Worm (Caenorhabditis elegans) whole organism, L2 larva: ENCODE measurements around the gene F15E6.4.

Experiments used
- C34F6.9 ChIP-seq: fragments of 150-350 bp; optimal IDR thresholded peaks from 2 replicates; lab custom pipeline; 2014; ENCODE audit warnings: missing biosample characterization, missing genetic modification characterization
- F13H6.1 ChIP-seq: sonication (generic microtip); optimal IDR thresholded peaks from 2 replicates; lab custom pipeline; 2016; ENCODE audit warnings: missing genetic modification characterization, missing compliant biosample characterization
- R02D3.7 ChIP-seq: fragments of 150-350 bp; optimal IDR thresholded peaks from 2 replicates; lab custom pipeline; 2014; ENCODE audit warnings: missing biosample characterization, missing genetic modification characterization
- ZK546.5 ChIP-seq: sonication (generic microtip); optimal IDR thresholded peaks from 2 replicates; lab custom pipeline; 2017; ENCODE audit warnings: missing biosample characterization, missing genetic modification characterization
- alr-1 ChIP-seq: fragments of 150-350 bp; optimal IDR thresholded peaks from 2 replicates; lab custom pipeline; 2014; ENCODE audit warnings: missing biosample characterization, missing genetic modification characterization
- aly-2 ChIP-seq: fragments of 150-350 bp; optimal IDR thresholded peaks from 2 replicates; lab custom pipeline; 2014; ENCODE audit warnings: missing biosample characterization, missing genetic modification characterization
- ama-1 ChIP-seq: fragments of 150-350 bp; optimal IDR thresholded peaks from 2 replicates; lab custom pipeline; 2018; ENCODE audit warnings: inconsistent platforms
- blmp-1 ChIP-seq: sonication (generic microtip); optimal IDR thresholded peaks from 2 replicates; lab custom pipeline; 2017; ENCODE audit warnings: missing genetic modification characterization, mild to moderate bottlenecking, missing compliant biosample characterization, antibody characterized with exemption, moderate library complexity; ENCODE audit not compliant: insufficient read depth
- ceh-16 ChIP-seq: fragments of 150-350 bp; optimal IDR thresholded peaks from 2 replicates; lab custom pipeline; 2014; ENCODE audit warnings: missing biosample characterization, missing genetic modification characterization
- crh-2 ChIP-seq: sonication (generic microtip); optimal IDR thresholded peaks from 2 replicates; lab custom pipeline; 2017; ENCODE audit warnings: missing biosample characterization, missing genetic modification characterization
- dmd-4 ChIP-seq: sonication (generic microtip); optimal IDR thresholded peaks from 2 replicates; lab custom pipeline; 2017; ENCODE audit warnings: missing biosample characterization, missing genetic modification characterization
- egl-27 ChIP-seq: sonication (generic microtip); optimal IDR thresholded peaks from 3 replicates; lab custom pipeline; 2017; ENCODE audit warnings: missing biosample characterization, missing genetic modification reagents, missing genetic modification characterization
- elt-1 ChIP-seq: fragments of 150-350 bp; optimal IDR thresholded peaks from 2 replicates; lab custom pipeline; 2014; ENCODE audit warnings: missing biosample characterization, missing genetic modification characterization
- elt-3 ChIP-seq: sonication (generic microtip); optimal IDR thresholded peaks from 2 replicates; lab custom pipeline; 2017; ENCODE audit warnings: missing biosample characterization, missing genetic modification characterization
- fos-1 ChIP-seq: fragments of 150-350 bp; optimal IDR thresholded peaks from 2 replicates; lab custom pipeline; 2014; ENCODE audit warnings: missing biosample characterization, missing genetic modification characterization
- gmeb-1 ChIP-seq: fragments of 150-350 bp; optimal IDR thresholded peaks from 2 replicates; lab custom pipeline; 2014; ENCODE audit warnings: missing biosample characterization, missing genetic modification characterization
- lin-11 ChIP-seq: fragments of 150-350 bp; sonication (generic microtip); optimal IDR thresholded peaks from 2 replicates; lab custom pipeline; 2014; ENCODE audit warnings: missing biosample characterization, missing genetic modification characterization, inconsistent platforms, mixed read lengths
- lin-13 ChIP-seq: fragments of 150-350 bp; optimal IDR thresholded peaks from 2 replicates; lab custom pipeline; 2014; ENCODE audit warnings: missing biosample characterization, missing genetic modification reagents, missing genetic modification characterization
- lin-39 ChIP-seq: fragments of 150-350 bp; optimal IDR thresholded peaks from 2 replicates; lab custom pipeline; 2014; ENCODE audit warnings: missing biosample characterization, missing genetic modification reagents, missing genetic modification characterization
- lsy-2 ChIP-seq, 2 experiments: fragments of 150-350 bp in 1 of 2; sonication (generic microtip) in 1 of 2; optimal IDR thresholded peaks; 2 replicates each; lab custom pipeline; 2014 to 2017; ENCODE audit warnings: missing biosample characterization in 2 of 2, missing genetic modification characterization in 2 of 2
- mab-5 ChIP-seq: fragments of 150-350 bp; optimal IDR thresholded peaks from 2 replicates; lab custom pipeline; 2014; ENCODE audit warnings: missing biosample characterization, missing genetic modification characterization
- mbf-1 ChIP-seq: sonication (generic microtip); optimal IDR thresholded peaks from 2 replicates; lab custom pipeline; 2017; ENCODE audit warnings: missing biosample characterization, missing genetic modification characterization
- mdl-1 ChIP-seq, 2 experiments: fragments of 150-350 bp in 1 of 2; sonication (generic microtip) in 1 of 2; optimal IDR thresholded peaks; 2 replicates each; lab custom pipeline; 2017; ENCODE audit warnings: missing biosample characterization in 2 of 2, missing genetic modification characterization in 2 of 2
- nhr-10 ChIP-seq: sonication (generic microtip); optimal IDR thresholded peaks from 2 replicates; lab custom pipeline; 2017; ENCODE audit warnings: missing biosample characterization, missing genetic modification characterization
- nhr-11 ChIP-seq: fragments of 150-350 bp; optimal IDR thresholded peaks from 2 replicates; lab custom pipeline; 2014; ENCODE audit warnings: missing biosample characterization, missing genetic modification characterization
- nhr-12 ChIP-seq: fragments of 150-350 bp; optimal IDR thresholded peaks from 2 replicates; lab custom pipeline; 2014; ENCODE audit warnings: missing biosample characterization, missing genetic modification characterization
- nhr-129 ChIP-seq: fragments of 150-350 bp; optimal IDR thresholded peaks from 2 replicates; lab custom pipeline; 2014; ENCODE audit warnings: missing biosample characterization, missing genetic modification characterization
- nhr-21 ChIP-seq: fragments of 150-350 bp; optimal IDR thresholded peaks from 2 replicates; lab custom pipeline; 2014; ENCODE audit warnings: missing biosample characterization, missing genetic modification characterization
- nhr-237 ChIP-seq: fragments of 150-350 bp; optimal IDR thresholded peaks from 2 replicates; lab custom pipeline; 2014; ENCODE audit warnings: missing biosample characterization, missing genetic modification characterization
- nhr-25 ChIP-seq: fragments of 150-350 bp; sonication (generic microtip); optimal IDR thresholded peaks from 3 replicates; lab custom pipeline; 2014; ENCODE audit warnings: missing biosample characterization, missing genetic modification characterization
- nhr-77 ChIP-seq: fragments of 150-350 bp; optimal IDR thresholded peaks from 2 replicates; lab custom pipeline; 2014; ENCODE audit warnings: missing biosample characterization, missing genetic modification characterization
- peb-1 ChIP-seq: fragments of 150-350 bp; optimal IDR thresholded peaks from 2 replicates; lab custom pipeline; 2014; ENCODE audit warnings: missing biosample characterization, missing genetic modification characterization
- sem-4 ChIP-seq: fragments of 150-350 bp; optimal IDR thresholded peaks from 2 replicates; lab custom pipeline; 2014; ENCODE audit warnings: missing biosample characterization, missing genetic modification reagents, missing genetic modification characterization
- skn-1 ChIP-seq: sonication (generic microtip); optimal IDR thresholded peaks from 2 replicates; lab custom pipeline; 2017; ENCODE audit warnings: missing biosample characterization, missing genetic modification characterization
- sma-3 ChIP-seq: sonication (generic microtip); optimal IDR thresholded peaks from 2 replicates; lab custom pipeline; 2016; ENCODE audit warnings: missing genetic modification reagents, missing genetic modification characterization, missing compliant biosample characterization
- sma-9 ChIP-seq, 2 experiments: fragments of 150-350 bp in 1 of 2; sonication (generic microtip) in 1 of 2; optimal IDR thresholded peaks; 2 replicates each; lab custom pipeline; 2014 to 2016; ENCODE audit warnings: missing genetic modification characterization in 2 of 2, mild to moderate bottlenecking in 1 of 2, missing biosample characterization in 1 of 2, missing compliant biosample characterization in 1 of 2, missing genetic modification reagents in 1 of 2, moderate library complexity in 1 of 2
- unc-55 ChIP-seq: fragments of 150-350 bp; sonication (generic microtip); optimal IDR thresholded peaks from 3 replicates; lab custom pipeline; 2014; ENCODE audit warnings: missing biosample characterization, missing genetic modification reagents, missing genetic modification characterization
- unc-62 ChIP-seq: fragments of 150-350 bp; optimal IDR thresholded peaks from 2 replicates; lab custom pipeline; 2014; ENCODE audit warnings: missing biosample characterization, missing genetic modification reagents, missing genetic modification characterization
- zag-1 ChIP-seq: fragments of 150-350 bp; optimal IDR thresholded peaks from 2 replicates; lab custom pipeline; 2014; ENCODE audit warnings: missing biosample characterization, missing genetic modification characterization
- ztf-1 ChIP-seq: fragments of 200-800 bp; sonication (Bioruptor generic); conservative IDR thresholded peaks from 2 replicates; pipeline ENCODE4 v1.3.6; 2022; ENCODE audit warnings: missing genetic modification characterization, missing compliant biosample characterization
- ztf-11 ChIP-seq: sonication (generic microtip); optimal IDR thresholded peaks from 2 replicates; lab custom pipeline; 2017; ENCODE audit warnings: missing biosample characterization, missing genetic modification characterization
- ztf-4 ChIP-seq: fragments of 150-350 bp; optimal IDR thresholded peaks from 2 replicates; lab custom pipeline; 2014; ENCODE audit warnings: missing biosample characterization, missing genetic modification characterization

F15E6.4 gene

DNA sequence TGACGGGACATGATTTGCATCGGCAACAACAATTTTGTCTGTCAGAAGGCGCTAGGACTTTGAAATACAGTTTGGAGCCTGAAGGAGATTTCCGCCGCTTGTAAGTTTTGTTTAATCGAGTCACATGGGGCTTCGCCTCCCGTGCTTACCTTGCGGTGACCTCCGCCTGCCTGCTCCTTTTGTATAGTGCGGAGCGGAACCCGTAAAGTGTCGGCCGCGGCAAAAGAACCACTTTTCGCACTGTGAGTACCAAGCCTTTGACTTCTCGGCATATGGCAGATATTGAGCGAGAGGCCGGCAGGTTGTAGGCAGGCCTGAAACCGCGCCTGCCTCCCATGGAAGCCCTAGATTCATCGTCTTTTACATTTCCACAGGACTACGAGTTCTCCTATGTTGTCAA lies 25.3 kb upstream of the F15E6.4 start:
- TF ChIP-seq sma-9 (GFP tag; optimal IDR thresholded peaks at IDR 0.05; lab: Kevin White, UChicago) (no peak), sma-9 (tag; optimal IDR thresholded peaks at IDR 0.05; lab: Kevin White, UChicago) (no peak), ztf-4 (tag; lab: Kevin White, UChicago) (no peak), crh-2 (tag; lab: Kevin White, UChicago) (no peak), unc-62 (GFP tag; lab: Kevin White, UChicago) (no peak)

DNA sequence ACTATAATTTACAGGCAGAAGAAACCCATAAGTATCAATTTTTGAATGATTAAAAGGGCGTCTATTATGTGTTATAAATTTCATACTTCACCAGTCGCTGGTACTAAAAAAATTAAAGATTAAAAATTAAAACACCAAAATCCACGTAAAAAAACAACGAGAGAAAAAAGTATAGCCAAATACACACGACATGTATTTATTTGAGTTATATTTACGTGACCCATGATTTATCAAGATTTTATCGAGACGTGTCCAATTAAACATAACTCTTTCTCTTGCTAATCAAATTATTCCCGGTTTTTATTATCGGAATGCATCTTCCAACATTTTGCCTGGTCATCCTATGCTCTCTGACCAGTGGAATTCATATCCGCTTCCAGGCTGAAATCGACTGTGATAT lies 24.0 kb upstream of the F15E6.4 start, which contains the start of gene F36A4.4:
F36A4.4 (plus strand) TSS at position 301 of the 400 bp plus-strand sequence.
- TF ChIP-seq nhr-10 (tag; lab: Kevin White, UChicago) (no peak), ceh-16 (tag; lab: Kevin White, UChicago) (no peak)

DNA sequence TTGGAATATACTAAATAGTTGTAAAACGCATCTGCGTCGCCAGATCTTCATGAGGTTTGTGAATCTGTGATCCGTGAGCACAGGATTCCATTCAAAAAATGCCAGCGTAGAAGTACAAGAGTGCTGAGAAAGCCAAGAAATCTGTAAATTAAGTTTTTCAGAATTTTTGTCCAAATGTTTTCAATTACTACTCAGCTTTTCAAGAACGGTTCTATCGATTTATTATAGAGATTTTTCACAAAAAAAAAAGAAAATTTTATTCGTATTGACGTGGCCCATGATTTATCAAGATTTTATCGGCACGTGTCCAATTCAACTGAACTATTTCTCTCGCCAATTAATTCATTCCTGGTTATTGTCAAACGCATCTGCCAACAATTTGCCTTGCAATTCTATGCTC lies 22.0 kb upstream of the F15E6.4 start, which contains the start of gene F36A4.3:
F36A4.3 (plus strand) TSS at position 301 of the 400 bp plus-strand sequence.
- TF ChIP-seq sma-3 (GFP tag; lab: Kevin White, UChicago): no peak
- no peak for TF ChIP-seq F13H6.1 (tag; lab: Kevin White, UChicago)
- no peak for TF ChIP-seq aly-2 (tag; lab: Kevin White, UChicago)
- TF ChIP-seq mdl-1 (tag; optimal IDR thresholded peaks at IDR 0.05; lab: Kevin White, UChicago): no peak
- no peak for TF ChIP-seq mab-5
- TF ChIP-seq peb-1: no peak
- TF ChIP-seq lin-11 (tag; lab: Kevin White, UChicago): no peak
- TF ChIP-seq nhr-237: no peak
- no peak for TF ChIP-seq dmd-4 (tag; lab: Kevin White, UChicago)
- TF ChIP-seq skn-1: no peak
- TF ChIP-seq ZK546.5 (tag; lab: Kevin White, UChicago): no peak
- TF ChIP-seq ztf-1 (GFP tag; lab: Robert Waterston, UW): no peak
- TF ChIP-seq nhr-10 (tag; lab: Kevin White, UChicago): no peak
- no peak for TF ChIP-seq nhr-25
- TF ChIP-seq elt-1: no peak
- no peak for TF ChIP-seq unc-55
- no peak for TF ChIP-seq egl-27 (tag; lab: Kevin White, UChicago)

DNA sequence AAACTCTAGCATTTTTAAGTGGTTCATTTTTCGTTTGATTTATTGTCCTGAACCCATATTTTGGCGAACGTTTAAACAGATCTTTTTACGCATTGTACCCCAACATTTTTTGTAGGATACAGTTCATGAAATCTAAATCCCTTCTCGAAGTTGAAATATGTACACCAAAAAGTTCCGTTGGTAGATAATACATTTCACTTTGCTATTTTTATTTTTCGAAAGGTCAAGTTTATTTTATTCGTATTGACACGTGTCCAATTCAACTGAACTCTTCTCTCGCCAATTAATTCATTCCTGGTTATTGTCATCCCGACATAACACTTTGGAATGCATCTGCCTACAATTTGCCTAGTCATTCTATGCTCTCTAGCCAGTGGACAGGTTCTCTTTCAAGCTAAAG lies 20.3 kb upstream of the F15E6.4 start, which contains the start of gene F36A4.2:
F36A4.2 (plus strand) TSS at position 301 of the 400 bp plus-strand sequence.
- TF ChIP-seq lsy-2 (tag; optimal IDR thresholded peaks at IDR 0.05; lab: Kevin White, UChicago) (no peak), R02D3.7 (tag; lab: Kevin White, UChicago) (no peak), nhr-237 (no peak), ceh-16 (tag; lab: Kevin White, UChicago) (no peak), alr-1 (tag; lab: Kevin White, UChicago) (no peak), nhr-129 (no peak), fos-1 (no peak), nhr-21 (no peak), mbf-1 (no peak), gmeb-1 (tag; lab: Kevin White, UChicago) (no peak), blmp-1 (tag; lab: Kevin White, UChicago) (no peak), nhr-11 (tag; lab: Kevin White, UChicago) (no peak), aly-2 (tag; lab: Kevin White, UChicago) (no peak), ZK546.5 (tag; lab: Kevin White, UChicago) (no peak), nhr-77 (no peak), nhr-25 (no peak), zag-1 (tag; lab: Kevin White, UChicago) (no peak)

DNA sequence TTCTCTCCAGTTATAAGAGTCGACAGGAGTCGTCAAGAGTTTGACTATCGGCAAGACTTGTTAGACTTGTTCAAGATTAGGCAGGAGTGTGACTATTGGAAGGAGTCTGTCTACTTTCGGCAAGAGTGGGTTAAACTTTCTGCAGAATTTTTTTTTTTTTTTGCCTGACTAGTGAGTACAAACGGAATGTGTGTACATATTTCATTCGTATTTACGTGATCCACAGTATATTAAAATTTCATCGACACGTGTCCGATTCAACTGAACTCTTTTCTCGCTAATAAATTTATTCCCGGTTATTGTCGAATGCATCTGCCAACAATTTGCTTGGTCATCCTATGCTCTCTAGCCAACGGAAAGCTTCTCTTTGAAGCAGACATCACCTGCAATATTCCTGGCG lies 19.1 kb upstream of the F15E6.4 start, which contains the start of gene F36A4.1:
F36A4.1 (plus strand) TSS at position 301 of the 400 bp plus-strand sequence.
- TF ChIP-seq blmp-1 (tag; lab: Kevin White, UChicago): no peak
- no peak for TF ChIP-seq lin-39 (tag; lab: Kevin White, UChicago)
- TF ChIP-seq mab-5: no peak
- no peak for TF ChIP-seq unc-62 (GFP tag; lab: Kevin White, UChicago)
- no peak for TF ChIP-seq egl-27 (tag; lab: Kevin White, UChicago)
- TF ChIP-seq nhr-12 (tag; lab: Kevin White, UChicago): no peak
- TF ChIP-seq lin-11 (tag; lab: Kevin White, UChicago): no peak
- no peak for TF ChIP-seq ztf-11 (tag; lab: Kevin White, UChicago)
- no peak for TF ChIP-seq lin-13 (GFP tag; lab: Kevin White, UChicago)
- TF ChIP-seq elt-3 (tag; lab: Kevin White, UChicago): no peak
- no peak for TF ChIP-seq ama-1 (lab: Kevin White, UChicago)
- TF ChIP-seq C34F6.9 (tag; lab: Kevin White, UChicago): no peak
- TF ChIP-seq sem-4 (tag; lab: Kevin White, UChicago): no peak
- TF ChIP-seq nhr-25: no peak
- no peak for TF ChIP-seq mbf-1
- TF ChIP-seq crh-2 (tag; lab: Kevin White, UChicago): no peak
- TF ChIP-seq mdl-1 (tag; optimal IDR thresholded peaks at IDR 0.05; lab: Kevin White, UChicago): no peak
- no peak for TF ChIP-seq nhr-21
- no peak for TF ChIP-seq aly-2 (tag; lab: Kevin White, UChicago)
- TF ChIP-seq, all 48 proteins: peak for 0
